Fruit fly (Drosophila melanogaster) whole organism: ENCODE results near the gene CG5697.

Experiments
- CG8478 ChIP-seq: fragments of >200 bp; optimal IDR thresholded peaks from 2 replicates; lab custom pipeline; 2018; ENCODE audit warnings: inconsistent platforms
- Dll ChIP-seq: fragments of >200 bp; optimal IDR thresholded peaks from 2 replicates; lab custom pipeline; 2017
- EcR ChIP-seq, 2 experiments: fragments of >200 bp; optimal IDR thresholded peaks; 2 replicates each; lab custom pipeline; 2017; ENCODE audit warnings: missing biosample characterization in 2 of 2, missing genetic modification characterization in 2 of 2, missing genetic modification reagents in 2 of 2
- pan ChIP-seq: fragments of >200 bp; optimal IDR thresholded peaks from 2 replicates; lab custom pipeline; 2017
- psq ChIP-seq: fragments of >200 bp; optimal IDR thresholded peaks from 2 replicates; lab custom pipeline; 2017
- usp ChIP-seq: fragments of >200 bp; optimal IDR thresholded peaks from 2 replicates; lab custom pipeline; 2017; ENCODE audit warnings: missing biosample characterization, missing genetic modification characterization, mixed read lengths

The CG5697 gene

DNA sequence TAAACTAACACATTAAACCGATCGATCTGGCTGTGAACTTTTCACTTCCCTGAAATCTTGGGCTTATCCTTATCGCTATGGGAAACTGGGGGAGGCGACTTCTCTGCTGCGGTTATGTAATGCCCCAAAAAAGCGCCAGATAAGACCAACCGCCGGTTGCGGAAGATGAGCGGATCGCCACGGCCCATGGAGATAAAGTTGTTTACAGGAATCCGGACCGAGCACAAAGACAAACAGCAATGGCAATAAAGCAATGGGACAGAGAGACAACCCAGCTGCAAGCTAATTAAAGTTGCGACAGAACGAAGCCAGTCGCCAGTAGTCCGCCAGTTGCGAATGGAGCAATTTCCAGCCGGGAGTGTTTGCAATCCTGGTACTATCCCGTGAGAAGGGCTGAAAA, at the start of gene CG5697:
Gene CG5697 (plus strand): TSS at position 314 of the 400 bp plus-strand sequence.
- no peak for TF ChIP-seq pan (lab: Kevin White, UChicago)

- TF ChIP-seq EcR (GFP tag; optimal IDR thresholded peaks at IDR 0.05; lab: Kevin White, UChicago) (no peak), usp (GFP tag; lab: Kevin White, UChicago) (no peak), Dll (lab: Kevin White, UChicago) (no peak), CG8478 (lab: Kevin White, UChicago) (no peak), pan (lab: Kevin White, UChicago) (no peak), psq (lab: Kevin White, UChicago) (no peak)
Measured at dm6 chr3R:20976649-20977048, 39.1 kb upstream of the CG5697 start.

DNA sequence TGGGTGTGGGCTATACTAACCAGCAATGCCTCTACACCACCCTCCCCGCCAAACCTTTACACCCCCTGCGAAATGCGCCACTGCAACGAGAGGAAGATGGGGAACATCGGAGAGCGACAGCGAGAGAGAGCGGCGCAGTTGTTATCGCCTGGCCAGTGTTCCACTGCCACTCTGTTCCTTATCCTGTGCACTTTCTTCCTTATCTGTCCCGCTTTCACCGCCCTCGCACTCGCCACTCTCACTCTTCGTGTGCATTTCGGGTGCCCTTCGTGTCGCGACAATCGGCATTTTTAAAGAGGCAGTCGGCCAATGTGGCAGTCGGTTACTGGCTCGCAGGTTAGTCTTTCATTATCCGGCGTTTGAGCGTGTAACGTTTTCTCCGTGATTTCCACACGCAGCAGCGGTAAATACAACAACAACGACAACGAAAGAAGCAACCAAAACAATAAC, 37.9 kb upstream of the CG5697 start, which contains the start of gene Calx:
Gene Calx (plus strand): TSS at position 338 of the 450 bp plus-strand sequence.
- TF ChIP-seq pan (lab: Kevin White, UChicago) (no peak), Dll (lab: Kevin White, UChicago) (no peak), usp (GFP tag; lab: Kevin White, UChicago) (no peak), CG8478 (lab: Kevin White, UChicago) (no peak), psq (lab: Kevin White, UChicago) (no peak), EcR (GFP tag; optimal IDR thresholded peaks at IDR 0.05; lab: Kevin White, UChicago) (no peak)

- TF ChIP-seq EcR (GFP tag; optimal IDR thresholded peaks at IDR 0.05; lab: Kevin White, UChicago) (no peak), pan (lab: Kevin White, UChicago) (no peak), Dll (lab: Kevin White, UChicago) (no peak), usp (GFP tag; lab: Kevin White, UChicago) (no peak), CG8478 (lab: Kevin White, UChicago) (no peak), psq (lab: Kevin White, UChicago) (no peak)
Measured at dm6 chr3R:20984087-20984486, 31.7 kb upstream of the CG5697 start.

DNA sequence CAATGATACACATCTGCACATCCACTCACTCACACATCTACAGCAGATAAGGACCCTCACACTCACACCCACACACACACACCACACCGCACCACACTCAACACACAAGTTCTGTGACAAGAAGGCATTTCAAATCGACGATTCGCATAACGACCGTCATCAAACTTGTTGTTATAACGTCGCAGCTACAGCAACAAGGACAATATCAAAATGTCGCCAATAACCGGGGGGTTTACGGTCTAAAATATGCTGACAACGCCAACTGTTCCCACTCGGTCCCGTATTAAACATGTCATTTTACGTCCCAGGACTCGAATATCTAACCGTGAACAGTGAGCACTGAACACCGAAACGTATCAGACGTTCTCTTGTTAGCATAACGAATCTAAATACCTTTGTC, 30.8 kb upstream of the CG5697 start:
- no peak for TF ChIP-seq EcR (GFP tag; optimal IDR thresholded peaks at IDR 0.05; lab: Kevin White, UChicago)
- TF ChIP-seq pan (lab: Kevin White, UChicago) = no peak
- no peak for TF ChIP-seq psq (lab: Kevin White, UChicago)

DNA sequence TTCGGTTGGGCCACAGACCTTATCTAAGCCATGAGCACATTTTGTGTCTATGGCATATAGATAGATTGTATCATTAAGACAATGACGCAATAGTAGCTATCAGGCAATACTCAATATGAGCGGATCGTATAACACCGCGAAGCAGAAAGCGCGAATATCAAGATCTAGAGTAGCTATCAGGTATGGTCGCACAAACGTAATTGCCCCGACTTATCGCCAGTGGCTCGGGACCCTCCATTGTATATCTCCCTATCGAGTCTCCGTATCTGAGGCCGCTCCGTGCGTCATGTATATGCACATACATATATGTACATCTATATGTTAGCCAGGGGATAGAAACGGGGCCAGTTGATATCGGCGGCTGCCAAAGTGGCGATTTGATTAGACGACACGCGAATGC, 30.2 kb upstream of the CG5697 start:
- TF ChIP-seq pan (lab: Kevin White, UChicago) = no peak

- no peak for TF ChIP-seq pan (lab: Kevin White, UChicago)
- TF ChIP-seq usp (GFP tag; lab: Kevin White, UChicago) = no peak
- no peak for TF ChIP-seq EcR (GFP tag; optimal IDR thresholded peaks at IDR 0.05; lab: Kevin White, UChicago)
- no peak for TF ChIP-seq CG8478 (lab: Kevin White, UChicago)
- TF ChIP-seq Dll (lab: Kevin White, UChicago) = no peak
- no peak for TF ChIP-seq psq (lab: Kevin White, UChicago)
Measured at dm6 chr3R:20987836-20988235, 27.9 kb upstream of the CG5697 start, which contains the start of gene CG43446. Gene CG43446, minus strand, starts transcription at chr3R:20987936.

DNA sequence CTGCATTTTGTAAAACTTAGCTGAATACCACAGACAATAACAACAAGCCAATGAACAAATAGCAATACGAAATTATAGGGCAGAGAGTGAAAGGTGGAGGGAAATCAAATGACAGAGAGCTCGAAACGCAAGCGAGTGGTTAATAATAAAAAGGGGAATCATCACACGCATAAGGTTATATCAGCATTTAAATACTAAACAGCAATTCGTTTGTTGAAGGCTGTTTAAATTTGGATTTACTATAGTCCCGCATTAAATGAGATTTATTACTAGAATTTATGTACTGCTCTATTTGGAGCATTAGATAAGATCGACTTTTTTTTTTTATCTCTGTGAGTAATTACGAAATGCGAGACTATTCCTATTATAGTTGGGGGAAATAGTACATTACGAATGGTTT, 27.2 kb upstream of the CG5697 start:
- no peak for TF ChIP-seq CG8478 (lab: Kevin White, UChicago)
- no peak for TF ChIP-seq usp (GFP tag; lab: Kevin White, UChicago)
- no peak for TF ChIP-seq EcR (GFP tag; optimal IDR thresholded peaks at IDR 0.05; lab: Kevin White, UChicago)

DNA sequence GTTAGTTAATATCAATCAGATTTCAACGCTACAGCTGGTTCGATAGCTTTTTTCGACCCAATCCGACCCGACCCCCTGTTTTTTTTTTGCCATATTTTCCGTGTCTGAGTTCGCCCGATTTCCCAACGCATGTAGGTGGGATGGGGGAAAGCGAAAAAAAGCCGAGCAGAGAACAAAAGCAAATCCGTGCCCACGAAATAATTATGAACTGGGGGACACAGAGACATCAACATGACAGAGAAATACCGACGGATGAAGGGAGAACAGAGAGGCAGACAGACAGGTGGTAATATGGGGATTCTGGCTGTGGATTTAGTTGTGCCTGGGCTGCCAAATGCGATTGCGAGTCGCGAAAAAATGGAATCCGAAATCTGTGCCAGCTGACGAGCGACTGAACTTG, 26.7 kb upstream of the CG5697 start:
- TF ChIP-seq EcR (GFP tag; optimal IDR thresholded peaks at IDR 0.05; lab: Kevin White, UChicago) = no peak
- no peak for TF ChIP-seq psq (lab: Kevin White, UChicago)
- no peak for TF ChIP-seq usp (GFP tag; lab: Kevin White, UChicago)
- no peak for TF ChIP-seq CG8478 (lab: Kevin White, UChicago)
- no peak for TF ChIP-seq pan (lab: Kevin White, UChicago)
- TF ChIP-seq Dll (lab: Kevin White, UChicago) = no peak

DNA sequence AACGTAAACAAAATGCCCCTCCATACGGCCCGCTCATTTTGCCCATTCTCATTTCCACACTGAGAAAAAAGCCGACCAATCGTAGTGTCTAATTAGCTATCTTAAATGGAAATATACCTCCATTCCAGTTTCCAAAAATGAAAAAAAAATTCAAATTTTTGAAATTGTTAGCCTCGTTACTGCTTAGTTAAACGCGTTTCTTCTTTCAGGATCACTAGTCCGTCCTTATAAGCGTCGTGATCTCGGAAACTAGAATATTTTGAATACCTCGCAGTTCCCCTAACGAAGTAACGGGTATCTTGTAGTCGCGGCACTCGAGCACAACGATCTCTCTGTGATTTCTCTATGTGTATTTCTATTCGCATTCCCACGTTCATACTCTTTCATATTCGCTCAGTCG, 26.1 kb upstream of the CG5697 start:
- TF ChIP-seq pan (lab: Kevin White, UChicago) = no peak
- TF ChIP-seq usp (GFP tag; lab: Kevin White, UChicago) = no peak
- no peak for TF ChIP-seq Dll (lab: Kevin White, UChicago)
- no peak for TF ChIP-seq psq (lab: Kevin White, UChicago)
- no peak for TF ChIP-seq CG8478 (lab: Kevin White, UChicago)
- TF ChIP-seq EcR (GFP tag; optimal IDR thresholded peaks at IDR 0.05; lab: Kevin White, UChicago) = no peak

dm6 chr3R:20990409-20990808, 25.3 kb upstream of the CG5697 start:
- TF ChIP-seq pan (lab: Kevin White, UChicago) (no peak), EcR (GFP tag; optimal IDR thresholded peaks at IDR 0.05; lab: Kevin White, UChicago) (no peak), CG8478 (lab: Kevin White, UChicago) (no peak), psq (lab: Kevin White, UChicago) (no peak)

- no peak for TF ChIP-seq EcR (GFP tag; optimal IDR thresholded peaks at IDR 0.05; lab: Kevin White, UChicago)
- no peak for TF ChIP-seq pan (lab: Kevin White, UChicago)
- TF ChIP-seq psq (lab: Kevin White, UChicago) = no peak
- no peak for TF ChIP-seq CG8478 (lab: Kevin White, UChicago)
- TF ChIP-seq usp (GFP tag; lab: Kevin White, UChicago) = no peak
- no peak for TF ChIP-seq Dll (lab: Kevin White, UChicago)
Measured at dm6 chr3R:20998319-20998718, 17.4 kb upstream of the CG5697 start.

DNA sequence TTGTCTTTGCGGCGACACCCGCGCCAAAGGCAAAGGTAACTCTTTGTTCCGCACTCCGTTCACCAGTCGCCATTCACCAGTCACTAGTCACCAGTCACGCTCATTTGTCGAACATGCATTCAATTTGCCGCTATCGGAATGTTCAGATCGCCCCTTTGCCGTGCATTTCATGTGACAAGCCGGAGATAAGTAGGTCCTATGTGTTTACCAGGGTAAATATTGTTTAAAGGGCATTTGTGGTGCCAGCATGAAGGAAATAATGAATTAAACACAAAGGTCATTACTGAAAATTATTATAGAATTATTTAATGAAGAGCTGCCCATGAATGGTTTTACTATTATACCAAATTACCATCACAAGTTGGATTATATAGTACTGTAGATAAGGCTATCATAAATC, 14.6 kb upstream of the CG5697 start:
- no peak for TF ChIP-seq psq (lab: Kevin White, UChicago)
- TF ChIP-seq EcR (GFP tag; optimal IDR thresholded peaks at IDR 0.05; lab: Kevin White, UChicago) = no peak
- TF ChIP-seq Dll (lab: Kevin White, UChicago) = no peak
- no peak for TF ChIP-seq pan (lab: Kevin White, UChicago)
- TF ChIP-seq usp (GFP tag; lab: Kevin White, UChicago) = no peak
- no peak for TF ChIP-seq CG8478 (lab: Kevin White, UChicago)
